Worm (Caenorhabditis elegans) whole organism, L1 larva: ENCODE data around the gene Y53C12A.8.

Source experiments
- egl-27 ChIP-seq, 2 experiments: fragments of 150-350 bp in 1 of 2; sonication (generic microtip); optimal IDR thresholded peaks; 3 replicates each; lab custom pipeline; 2017 to 2018; ENCODE audit warnings: missing biosample characterization in 2 of 2, missing genetic modification characterization in 2 of 2, missing genetic modification reagents in 2 of 2
- fos-1 ChIP-seq: fragments of 150-350 bp; optimal IDR thresholded peaks from 2 replicates; lab custom pipeline; 2014; ENCODE audit warnings: missing biosample characterization, missing genetic modification characterization
- lin-13 ChIP-seq: fragments of 150-350 bp; optimal IDR thresholded peaks from 2 replicates; lab custom pipeline; 2014; ENCODE audit warnings: missing biosample characterization, missing genetic modification reagents, missing genetic modification characterization
- tbx-2 ChIP-seq: sonication (generic microtip); optimal IDR thresholded peaks from 2 replicates; lab custom pipeline; 2016; ENCODE audit warnings: missing genetic modification characterization, missing compliant biosample characterization
- unc-62 ChIP-seq: fragments of 150-350 bp; optimal IDR thresholded peaks from 2 replicates; lab custom pipeline; 2014; ENCODE audit warnings: missing biosample characterization, missing genetic modification reagents, missing genetic modification characterization
- ztf-11 ChIP-seq, 2 experiments: sonication (generic microtip); optimal IDR thresholded peaks; 2 replicates each; lab custom pipeline; 2016 to 2017; ENCODE audit warnings: missing genetic modification characterization in 2 of 2, missing biosample characterization in 1 of 2, missing compliant biosample characterization in 1 of 2

- TF ChIP-seq lin-13 (GFP tag; lab: Kevin White, UChicago) (no peak), unc-62 (GFP tag; lab: Kevin White, UChicago) (no peak), tbx-2 (no peak), ztf-11 (tag; optimal IDR thresholded peaks at IDR 0.05; lab: Kevin White, UChicago) (no peak), fos-1 (tag; lab: Kevin White, UChicago) (no peak), egl-27 (tag; optimal IDR thresholded peaks at IDR 0.05; lab: Kevin White, UChicago) (no peak)
Measured at ce11 chrII:9662160-9662559, 38.1 kb downstream of the Y53C12A.8 start.
